Worm (Caenorhabditis elegans): ENCODE data around the gene cutl-16.

- no peak for TF ChIP-seq unc-130 (tag; optimal IDR thresholded peaks at IDR 0.05)
- no peak for TF ChIP-seq nhr-28 (tag; optimal IDR thresholded peaks at IDR 0.05)
- no peak for TF ChIP-seq elt-3 (tag; optimal IDR thresholded peaks at IDR 0.05)
- TF ChIP-seq unc-62 (GFP tag; optimal IDR thresholded peaks at IDR 0.05), result no peak
- no peak for TF ChIP-seq unc-98 (GFP tag; IDR thresholded peaks at IDR 0.05)
These were observed 15.2 kb upstream of the cutl-16 start, which contains the start of gene col-75 for ce11 chrII:6425993-6426392.
